Fruit fly (Drosophila melanogaster) whole organism, embryonic: ENCODE measurements around the gene blot.

Experiments
- B-H1 ChIP-seq: fragments of 200-800 bp; sonication (Bioruptor generic); IDR thresholded peaks from 3 replicates; pipeline ENCODE4 v1.3.6; 2022; ENCODE audit warnings: missing biosample characterization, missing genetic modification characterization
- CG15073 ChIP-seq: fragments of 200-800 bp; sonication (Bioruptor generic); optimal IDR thresholded peaks from 2 replicates; lab custom pipeline; 2016; ENCODE audit warnings: missing biosample characterization, missing genetic modification characterization
- CG1602 ChIP-seq: fragments of 200-800 bp; sonication (Bioruptor generic); optimal IDR thresholded peaks from 3 replicates; lab custom pipeline; 2016; ENCODE audit warnings: missing biosample characterization, missing genetic modification characterization
- CG18262 ChIP-seq: fragments of 200-800 bp; optimal IDR thresholded peaks from 3 replicates; lab custom pipeline; 2019; ENCODE audit warnings: missing biosample characterization, mild to moderate bottlenecking, missing genetic modification characterization, moderate library complexity
- CG18476 ChIP-seq: fragments of 200-800 bp; sonication (Bioruptor generic); optimal IDR thresholded peaks from 2 replicates; lab custom pipeline; 2016; ENCODE audit warnings: missing biosample characterization, mild to moderate bottlenecking, missing genetic modification characterization
- CG18619 ChIP-seq: fragments of 200-800 bp; sonication (Bioruptor generic); optimal IDR thresholded peaks from 3 replicates; lab custom pipeline; 2017; ENCODE audit warnings: missing biosample characterization, mild to moderate bottlenecking, missing genetic modification characterization
- CG2712 ChIP-seq: fragments of 200-800 bp; optimal IDR thresholded peaks from 3 replicates; lab custom pipeline; 2019; ENCODE audit warnings: missing biosample characterization, mild to moderate bottlenecking, missing genetic modification characterization, moderate library complexity
- CG31365 ChIP-seq: fragments of 200-800 bp; sonication (Bioruptor generic); optimal IDR thresholded peaks from 2 replicates; lab custom pipeline; 2018; ENCODE audit warnings: missing biosample characterization, mild to moderate bottlenecking, missing genetic modification characterization
- CG3163 ChIP-seq: fragments of 200-800 bp; sonication (Bioruptor generic); optimal IDR thresholded peaks from 3 replicates; lab custom pipeline; 2016; ENCODE audit warnings: missing biosample characterization, missing genetic modification characterization
- CG32772 ChIP-seq: fragments of 200-800 bp; sonication (Bioruptor generic); IDR thresholded peaks from 2 replicates; pipeline ENCODE4 v1.3.6; 2022; ENCODE audit warnings: missing biosample characterization, missing genetic modification characterization
- CG33557 ChIP-seq: fragments of 200-800 bp; sonication (Bioruptor generic); optimal IDR thresholded peaks from 2 replicates; lab custom pipeline; 2019; ENCODE audit warnings: missing biosample characterization, mild to moderate bottlenecking, missing genetic modification characterization, moderate library complexity
- CG4820 ChIP-seq: fragments of 200-800 bp; sonication (Bioruptor generic); optimal IDR thresholded peaks from 3 replicates; lab custom pipeline; 2016; ENCODE audit warnings: missing biosample characterization, missing genetic modification characterization
- CG6765 ChIP-seq: fragments of 200-800 bp; sonication (Bioruptor generic); optimal IDR thresholded peaks from 3 replicates; lab custom pipeline; 2017; ENCODE audit warnings: missing biosample characterization, mild to moderate bottlenecking, missing genetic modification characterization
- CG7556 ChIP-seq: fragments of 200-800 bp; sonication (Bioruptor generic); optimal IDR thresholded peaks from 2 replicates; lab custom pipeline; 2017; ENCODE audit warnings: missing biosample characterization, mild to moderate bottlenecking, missing genetic modification characterization
- CG7928 ChIP-seq: fragments of 200-800 bp; sonication (Bioruptor generic); optimal IDR thresholded peaks from 2 replicates; lab custom pipeline; 2017; ENCODE audit warnings: missing biosample characterization, mild to moderate bottlenecking, missing genetic modification characterization
- CG7987 ChIP-seq: fragments of 200-800 bp; sonication (Bioruptor generic); optimal IDR thresholded peaks from 2 replicates; lab custom pipeline; 2018; ENCODE audit warnings: missing biosample characterization, mild to moderate bottlenecking, missing genetic modification characterization, moderate library complexity
- CG8359 ChIP-seq: fragments of 200-800 bp; sonication (Bioruptor generic); optimal IDR thresholded peaks from 2 replicates; lab custom pipeline; 2017; ENCODE audit warnings: missing biosample characterization, mild to moderate bottlenecking, missing genetic modification characterization, borderline replicate concordance
- CG9817 ChIP-seq: fragments of 200-800 bp; sonication (Bioruptor generic); optimal IDR thresholded peaks from 2 replicates; lab custom pipeline; 2018; ENCODE audit warnings: missing biosample characterization, mild to moderate bottlenecking, missing genetic modification characterization, moderate library complexity
- CTCF ChIP-seq: fragments of 200-800 bp; sonication (Bioruptor generic); optimal IDR thresholded peaks from 2 replicates; lab custom pipeline; 2017; ENCODE audit warnings: missing biosample characterization, mild to moderate bottlenecking, missing genetic modification characterization, moderate library complexity
- D ChIP-seq, 2 experiments: fragments of 200-800 bp in 1 of 2; fragments of >200 bp in 1 of 2; sonication (Bioruptor generic) in 1 of 2; optimal IDR thresholded peaks; 2 replicates in 1 of 2; 3 replicates in 1 of 2; lab custom pipeline; 2017; ENCODE audit warnings: mild to moderate bottlenecking in 1 of 2, missing biosample characterization in 1 of 2, missing genetic modification characterization in 1 of 2, missing genetic modification reagents in 1 of 2
- Dref ChIP-seq: fragments of 200-800 bp; sonication (Bioruptor generic); IDR thresholded peaks from 2 replicates; pipeline ENCODE4 v1.3.6; 2022; ENCODE audit warnings: missing biosample characterization, missing genetic modification characterization
- HHEX ChIP-seq: fragments of 200-800 bp; sonication (Bioruptor generic); optimal IDR thresholded peaks from 3 replicates; lab custom pipeline; 2017; ENCODE audit warnings: missing biosample characterization, mild to moderate bottlenecking, missing genetic modification characterization, missing genetic modification reagents
- Hand ChIP-seq: fragments of 200-800 bp; sonication (Bioruptor generic); optimal IDR thresholded peaks from 2 replicates; lab custom pipeline; 2017; ENCODE audit warnings: mild to moderate bottlenecking, missing biosample characterization, missing genetic modification reagents, missing genetic modification characterization
- HmgZ ChIP-seq: fragments of 200-800 bp; sonication (Bioruptor generic); optimal IDR thresholded peaks from 2 replicates; lab custom pipeline; 2018; ENCODE audit warnings: missing biosample characterization, mild to moderate bottlenecking, missing genetic modification characterization
- NC2β ChIP-seq: fragments of 200-800 bp; sonication (Bioruptor generic); optimal IDR thresholded peaks from 2 replicates; lab custom pipeline; 2016; ENCODE audit warnings: missing biosample characterization, missing genetic modification characterization
- NK7.1 ChIP-seq: fragments of 200-800 bp; sonication (Bioruptor generic); optimal IDR thresholded peaks from 3 replicates; lab custom pipeline; 2016; ENCODE audit warnings: missing biosample characterization, missing genetic modification characterization
- Rfx ChIP-seq: fragments of 200-800 bp; sonication (Bioruptor generic); IDR thresholded peaks from 2 replicates; pipeline ENCODE4 v1.3.6; 2022; ENCODE audit warnings: missing biosample characterization, missing genetic modification characterization
- Side ChIP-seq: fragments of 200-800 bp; sonication (Bioruptor generic); optimal IDR thresholded peaks from 2 replicates; lab custom pipeline; 2016; ENCODE audit warnings: missing biosample characterization, missing genetic modification characterization
- Stat92E ChIP-seq, 3 experiments: fragments of >200 bp in 2 of 3; fragments of 200-800 bp in 1 of 3; sonication (Bioruptor generic) in 1 of 3; optimal IDR thresholded peaks; 2 replicates each; lab custom pipeline; 2017 to 2019; ENCODE audit warnings: missing biosample characterization in 3 of 3, missing genetic modification characterization in 3 of 3, mild to moderate bottlenecking in 1 of 3, moderate library complexity in 1 of 3
- Trl ChIP-seq, 3 experiments: fragments of >200 bp in 2 of 3; fragments of 200-800 bp in 1 of 3; sonication (Bioruptor generic) in 1 of 3; optimal IDR thresholded peaks; 2 replicates in 1 of 3; 3 replicates in 2 of 3; lab custom pipeline; 2016 to 2017; ENCODE audit warnings: missing biosample characterization in 1 of 3, missing genetic modification characterization in 1 of 3
- bowl ChIP-seq: fragments of 200-800 bp; sonication (Bioruptor generic); IDR thresholded peaks from 2 replicates; pipeline ENCODE4 v1.3.6; 2022; ENCODE audit warnings: missing biosample characterization, missing genetic modification characterization
- cad ChIP-seq: fragments of >200 bp; optimal IDR thresholded peaks from 2 replicates; lab custom pipeline; 2017; ENCODE audit warnings: missing biosample characterization, missing genetic modification characterization
- dan ChIP-seq: fragments of 200-800 bp; sonication (Bioruptor generic); IDR thresholded peaks from 2 replicates; pipeline ENCODE4 v1.3.6; 2022; ENCODE audit warnings: missing biosample characterization, missing genetic modification characterization
- dati ChIP-seq: fragments of 200-800 bp; sonication (Bioruptor generic); IDR thresholded peaks from 2 replicates; pipeline ENCODE4 v1.3.6; 2022; ENCODE audit warnings: missing biosample characterization, missing genetic modification characterization
- gro ChIP-seq: fragments of 200-800 bp; sonication (Bioruptor generic); optimal IDR thresholded peaks from 2 replicates; lab custom pipeline; 2016; ENCODE audit warnings: missing biosample characterization, missing genetic modification characterization
- ken ChIP-seq: fragments of 200-800 bp; sonication (Bioruptor generic); IDR thresholded peaks from 3 replicates; pipeline ENCODE4 v1.3.6; 2022; ENCODE audit warnings: missing biosample characterization, missing genetic modification characterization
- kni ChIP-seq: fragments of 200-800 bp; sonication (Bioruptor generic); optimal IDR thresholded peaks from 3 replicates; lab custom pipeline; 2017; ENCODE audit warnings: mild to moderate bottlenecking, missing biosample characterization, missing genetic modification reagents, missing genetic modification characterization
- lilli ChIP-seq: fragments of 200-800 bp; sonication (Bioruptor generic); optimal IDR thresholded peaks from 3 replicates; lab custom pipeline; 2016; ENCODE audit warnings: missing biosample characterization, missing genetic modification characterization
- nerfin-2 ChIP-seq: fragments of 200-800 bp; sonication (Bioruptor generic); IDR thresholded peaks from 2 replicates; pipeline ENCODE4 v1.3.6; 2022; ENCODE audit warnings: missing biosample characterization, missing genetic modification characterization; ENCODE audit not compliant: partially characterized antibody
- pan ChIP-seq, 4 experiments: fragments of >200 bp in 3 of 4; fragments of 200-800 bp in 1 of 4; sonication (Bioruptor generic) in 1 of 4; optimal IDR thresholded peaks in 3 of 4; IDR thresholded peaks in 1 of 4; 2 replicates each; pipeline versions ENCODE4 v1.3.6 to Lab custom; 2017 to 2022; ENCODE audit warnings: missing biosample characterization in 2 of 4, missing genetic modification characterization in 2 of 4, mixed read lengths in 1 of 4
- pb ChIP-seq: fragments of 200-800 bp; sonication (Bioruptor generic); optimal IDR thresholded peaks from 3 replicates; lab custom pipeline; 2016; ENCODE audit warnings: missing biosample characterization, missing genetic modification characterization
- pho ChIP-seq: fragments of 200-800 bp; sonication (Bioruptor generic); optimal IDR thresholded peaks from 2 replicates; lab custom pipeline; 2016; ENCODE audit warnings: missing biosample characterization, missing genetic modification characterization
- salm ChIP-seq: fragments of 200-800 bp; sonication (Bioruptor generic); optimal IDR thresholded peaks from 2 replicates; lab custom pipeline; 2018; ENCODE audit warnings: missing biosample characterization, mild to moderate bottlenecking, missing genetic modification characterization
- sc ChIP-seq, 3 experiments: fragments of >200 bp in 2 of 3; fragments of 200-800 bp in 1 of 3; sonication (Bioruptor generic) in 1 of 3; optimal IDR thresholded peaks; 2 replicates in 2 of 3; 3 replicates in 1 of 3; lab custom pipeline; 2017; ENCODE audit warnings: mild to moderate bottlenecking in 1 of 3, missing biosample characterization in 1 of 3, missing genetic modification characterization in 1 of 3, missing genetic modification reagents in 1 of 3
- sim ChIP-seq: fragments of 200-800 bp; sonication (Bioruptor generic); IDR thresholded peaks from 2 replicates; pipeline ENCODE4 v1.3.6; 2022; ENCODE audit warnings: missing biosample characterization, missing genetic modification characterization
- sug ChIP-seq: fragments of 200-800 bp; optimal IDR thresholded peaks from 2 replicates; lab custom pipeline; 2019; ENCODE audit warnings: missing biosample characterization, mild to moderate bottlenecking, missing genetic modification characterization, moderate library complexity
- tna ChIP-seq: fragments of 200-800 bp; sonication (Bioruptor generic); IDR thresholded peaks from 2 replicates; pipeline ENCODE4 v1.3.6; 2022; ENCODE audit warnings: missing biosample characterization, missing genetic modification characterization; ENCODE audit not compliant: partially characterized antibody
- unpg ChIP-seq: fragments of 200-800 bp; sonication (Bioruptor generic); optimal IDR thresholded peaks from 3 replicates; lab custom pipeline; 2018; ENCODE audit warnings: missing biosample characterization, mild to moderate bottlenecking, missing genetic modification characterization, moderate library complexity

The blot gene

DNA sequence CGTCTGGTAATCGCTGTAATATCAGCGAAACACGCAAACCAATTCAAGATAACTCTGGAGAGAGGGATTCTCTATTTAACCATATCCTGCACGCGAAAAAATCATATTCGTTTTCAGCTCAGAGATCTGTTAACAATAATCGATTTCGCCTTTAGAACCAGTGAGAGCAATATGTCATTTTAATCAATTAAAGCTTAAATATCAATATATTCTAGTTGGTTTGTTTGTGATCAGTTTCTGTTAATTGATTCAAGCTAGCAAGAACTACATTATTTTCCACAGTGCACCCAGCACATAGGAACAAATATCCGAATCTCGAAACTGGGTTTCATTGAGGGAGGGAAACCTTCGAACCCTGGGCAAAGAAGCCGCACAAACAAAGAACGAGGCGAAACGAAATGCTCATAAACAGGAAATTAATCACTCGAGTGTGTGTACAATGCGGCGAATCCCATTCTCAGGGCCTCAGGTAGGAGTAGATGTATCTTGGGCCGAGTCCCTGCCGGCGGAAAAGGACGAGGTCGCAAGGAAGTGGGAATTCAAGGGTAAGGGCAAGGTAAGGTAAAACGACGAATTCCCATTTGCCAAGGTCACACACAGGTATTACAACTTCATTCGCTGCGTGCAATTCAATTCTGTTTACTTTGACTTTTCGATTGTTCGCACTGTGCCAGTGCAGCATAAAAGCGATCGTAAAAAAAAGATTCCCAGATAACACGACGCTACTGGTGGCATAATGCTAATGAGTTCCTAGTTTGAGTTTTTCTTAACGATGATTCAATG lies 5.2 kb downstream of the blot start (continued):
- peak; percentile 12 for TF ChIP-seq CG18619 (GFP tag; lab: Kevin White, UChicago)
- no peak for TF ChIP-seq CG6765 (GFP tag; lab: Kevin White, UChicago)
- TF ChIP-seq ken (GFP tag; lab: Robert Waterston, UW): no peak
- no peak for TF ChIP-seq CG7928 (GFP tag; lab: Kevin White, UChicago)
- no peak for TF ChIP-seq CTCF
- TF ChIP-seq nerfin-2 (GFP tag; lab: Robert Waterston, UW): no peak
- TF ChIP-seq lilli (GFP tag; lab: Kevin White, UChicago): peak; percentile 58
- TF ChIP-seq CG2712: peak; percentile 82
- TF ChIP-seq CG33557 (GFP tag; lab: Kevin White, UChicago): peak; percentile 44
- no peak for TF ChIP-seq B-H1 (GFP tag; lab: Robert Waterston, UW)
- peak; percentile 2 for TF ChIP-seq CG8359 (GFP tag; lab: Kevin White, UChicago)
- no peak for TF ChIP-seq HmgZ (tag; lab: Kevin White, UChicago)
- TF ChIP-seq CG4820: peak; percentile 49
- TF ChIP-seq kni: peak; percentile 64
- TF ChIP-seq CG32772 (GFP tag; lab: Robert Waterston, UW): no peak
- TF ChIP-seq cad (GFP tag; lab: Kevin White, UChicago): peak; percentile 77
- TF ChIP-seq dan: no peak; the same call in 1 of the 2 replicates
- peak; percentile 39 for TF ChIP-seq CG1602 (GFP tag; lab: Kevin White, UChicago)
- peak; percentile 76 for TF ChIP-seq NC2β (GFP tag; lab: Kevin White, UChicago)
- no peak for TF ChIP-seq tna (GFP tag; lab: Robert Waterston, UW)
- no peak for TF ChIP-seq CG9817 (tag; lab: Kevin White, UChicago)
- no peak for TF ChIP-seq Dref (GFP tag; lab: Robert Waterston, UW)
- TF ChIP-seq Stat92E (GFP tag; optimal IDR thresholded peaks at IDR 0.05; lab: Kevin White, UChicago): no peak
- no peak for TF ChIP-seq Trl (optimal IDR thresholded peaks at IDR 0.05; lab: Kevin White, UChicago)
- peak; percentile 26 for TF ChIP-seq Trl (GFP tag; optimal IDR thresholded peaks at IDR 0.05; lab: Kevin White, UChicago)
- no peak for TF ChIP-seq pan (optimal IDR thresholded peaks at IDR 0.05; lab: Kevin White, UChicago)
- TF ChIP-seq pan (GFP tag; optimal IDR thresholded peaks at IDR 0.05 in 1 of 2, IDR thresholded peaks at IDR 0.05 in 1 of 2): no peak
- no peak for TF ChIP-seq Hand
- TF ChIP-seq CG31365 (tag; lab: Kevin White, UChicago): no peak
- no peak for TF ChIP-seq dati (GFP tag; lab: Robert Waterston, UW)
- TF ChIP-seq CG7987: no peak
- no peak for TF ChIP-seq Rfx
- no peak for TF ChIP-seq bowl (GFP tag; lab: Robert Waterston, UW)
- no peak for TF ChIP-seq gro
- TF ChIP-seq D (optimal IDR thresholded peaks at IDR 0.05; lab: Kevin White, UChicago): peak; percentile 57
- TF ChIP-seq D (GFP tag; optimal IDR thresholded peaks at IDR 0.05; lab: Kevin White, UChicago): peak; percentile 5
- peak; percentile 13 for TF ChIP-seq CG3163 (GFP tag; lab: Kevin White, UChicago)
- TF ChIP-seq sug: no peak
- no peak for TF ChIP-seq sim (GFP tag; lab: Robert Waterston, UW)
- TF ChIP-seq CG18262: peak; percentile 80
- TF ChIP-seq salm (tag; lab: Kevin White, UChicago): no peak
- TF ChIP-seq NK7.1 (GFP tag; lab: Kevin White, UChicago): no peak
- TF ChIP-seq CG7556 (GFP tag; lab: Kevin White, UChicago): peak; percentile 62
- peak; percentile 26 for TF ChIP-seq CG18476 (GFP tag; lab: Kevin White, UChicago)
- TF ChIP-seq Side (GFP tag; lab: Kevin White, UChicago): peak; percentile 27
- TF ChIP-seq pho: peak; percentile 41
- TF ChIP-seq pb (GFP tag; lab: Kevin White, UChicago): no peak
- no peak for TF ChIP-seq sc (optimal IDR thresholded peaks at IDR 0.05; lab: Kevin White, UChicago)
- peak; percentile 29 for TF ChIP-seq sc (GFP tag; optimal IDR thresholded peaks at IDR 0.05; lab: Kevin White, UChicago)
- no peak for TF ChIP-seq HHEX (GFP tag; lab: Kevin White, UChicago)
- TF ChIP-seq unpg (GFP tag; lab: Kevin White, UChicago): peak; percentile 21
- no peak for TF ChIP-seq CG15073 (GFP tag; lab: Kevin White, UChicago)
